Fruit fly (Drosophila melanogaster): Measurements from ENCODE around the gene dac.

DNA sequence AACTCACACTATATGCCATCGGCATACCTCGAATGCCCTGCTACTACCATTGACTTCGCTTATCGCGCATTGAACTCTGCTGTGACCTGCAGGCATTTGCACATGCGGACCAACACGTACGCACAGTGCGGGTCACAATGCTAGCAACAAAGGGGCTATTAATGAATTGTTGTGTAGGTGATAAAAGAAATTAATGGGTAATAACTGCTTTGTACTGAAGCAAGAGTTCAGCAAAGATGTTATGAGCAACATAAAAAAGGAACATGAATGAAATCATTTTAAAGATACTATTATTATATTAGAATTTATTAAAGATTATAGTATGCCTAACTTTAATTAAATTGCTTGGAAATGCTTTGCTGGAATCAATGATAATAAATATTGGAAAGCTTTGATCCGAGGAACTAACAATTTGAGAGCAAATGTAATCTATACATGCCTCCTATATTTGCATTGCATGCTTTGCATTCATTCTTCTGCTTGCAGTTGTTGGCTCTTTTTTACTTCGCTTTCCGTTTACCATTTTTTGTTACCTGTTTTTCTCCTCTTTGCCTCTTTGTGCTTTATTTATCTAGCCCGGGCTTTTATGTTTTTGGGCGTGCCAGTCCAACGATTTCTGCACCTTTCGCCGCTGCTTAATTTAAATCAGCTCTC, 17.2 kb upstream of the dac start:
- no peak for TF ChIP-seq psq (optimal IDR thresholded peaks at IDR 0.05)
- TF ChIP-seq pan (optimal IDR thresholded peaks at IDR 0.05) = no peak
- no peak for TF ChIP-seq CG8478 (optimal IDR thresholded peaks at IDR 0.05)
- no peak for TF ChIP-seq Dll (optimal IDR thresholded peaks at IDR 0.05)
- TF ChIP-seq usp (GFP tag; optimal IDR thresholded peaks at IDR 0.05) = no peak
- TF ChIP-seq EcR (GFP tag; optimal IDR thresholded peaks at IDR 0.05) = no peak
